Fruit fly (Drosophila melanogaster) whole organism, embryonic: Measurements from ENCODE around the gene Kmn1.

Experiments used
- Bteb2 ChIP-seq: fragments of 200-800 bp; sonication (Bioruptor generic); optimal IDR thresholded peaks from 2 replicates; lab custom pipeline; 2016; ENCODE audit warnings: missing biosample characterization, missing genetic modification characterization
- CG10565 ChIP-seq: fragments of 200-800 bp; sonication (Bioruptor generic); optimal IDR thresholded peaks from 3 replicates; lab custom pipeline; 2016; ENCODE audit warnings: missing biosample characterization, mild to moderate bottlenecking, missing genetic modification characterization
- CG12299 ChIP-seq: fragments of 200-800 bp; sonication (Bioruptor generic); optimal IDR thresholded peaks from 2 replicates; lab custom pipeline; 2018; ENCODE audit warnings: missing biosample characterization, mild to moderate bottlenecking, missing genetic modification characterization
- CG12769 ChIP-seq: fragments of 200-800 bp; sonication (Bioruptor generic); optimal IDR thresholded peaks from 2 replicates; lab custom pipeline; 2019; ENCODE audit warnings: missing biosample characterization, mild to moderate bottlenecking, missing genetic modification characterization, moderate library complexity
- CG13624 ChIP-seq: fragments of 200-800 bp; sonication (Bioruptor generic); optimal IDR thresholded peaks from 2 replicates; lab custom pipeline; 2016; ENCODE audit warnings: missing biosample characterization, missing genetic modification characterization
- CG15601 ChIP-seq: fragments of 200-800 bp; sonication (Bioruptor generic); optimal IDR thresholded peaks from 3 replicates; lab custom pipeline; 2019; ENCODE audit warnings: missing biosample characterization, mild to moderate bottlenecking, missing genetic modification characterization, moderate library complexity
- CG17802 ChIP-seq: fragments of 200-800 bp; sonication (Bioruptor generic); optimal IDR thresholded peaks from 2 replicates; lab custom pipeline; 2018; ENCODE audit warnings: missing biosample characterization, mild to moderate bottlenecking, missing genetic modification characterization, moderate library complexity
- CG2129 ChIP-seq: fragments of 200-800 bp; sonication (Bioruptor generic); IDR thresholded peaks from 2 replicates; pipeline ENCODE4 v1.3.6; 2022; ENCODE audit warnings: missing biosample characterization, missing genetic modification characterization; ENCODE audit not compliant: partially characterized antibody
- CG2712 ChIP-seq: fragments of 200-800 bp; optimal IDR thresholded peaks from 3 replicates; lab custom pipeline; 2019; ENCODE audit warnings: missing biosample characterization, mild to moderate bottlenecking, missing genetic modification characterization, moderate library complexity
- CG31441 ChIP-seq: fragments of 200-800 bp; sonication (Bioruptor generic); IDR thresholded peaks from 2 replicates; pipeline ENCODE4 v1.3.6; 2022; ENCODE audit warnings: missing biosample characterization, missing genetic modification characterization
- CG4424 ChIP-seq: fragments of 200-800 bp; sonication (Bioruptor generic); optimal IDR thresholded peaks from 3 replicates; lab custom pipeline; 2016; ENCODE audit warnings: missing biosample characterization, missing genetic modification characterization
- CG7963 ChIP-seq: fragments of 200-800 bp; sonication (Bioruptor generic); IDR thresholded peaks from 3 replicates; pipeline ENCODE4 v1.3.6; 2022; ENCODE audit warnings: missing biosample characterization, missing genetic modification characterization; ENCODE audit not compliant: partially characterized antibody
- CG8290 ChIP-seq, 3 experiments: fragments of 200-800 bp; sonication (Bioruptor generic); optimal IDR thresholded peaks; 2 replicates each; lab custom pipeline; 2016 to 2019; ENCODE audit warnings: missing biosample characterization in 3 of 3, missing genetic modification characterization in 3 of 3, mild to moderate bottlenecking in 2 of 3, moderate library complexity in 1 of 3
- CG9876 ChIP-seq: fragments of 200-800 bp; sonication (Bioruptor generic); optimal IDR thresholded peaks from 2 replicates; lab custom pipeline; 2016; ENCODE audit warnings: missing biosample characterization, missing genetic modification characterization
- CkIIα-i1 ChIP-seq: fragments of 200-800 bp; sonication (Bioruptor generic); IDR thresholded peaks from 2 replicates; pipeline ENCODE4 v1.3.6; 2022; ENCODE audit warnings: missing biosample characterization, missing genetic modification characterization
- D ChIP-seq, 2 experiments: fragments of 200-800 bp in 1 of 2; fragments of >200 bp in 1 of 2; sonication (Bioruptor generic) in 1 of 2; optimal IDR thresholded peaks; 2 replicates in 1 of 2; 3 replicates in 1 of 2; lab custom pipeline; 2017; ENCODE audit warnings: mild to moderate bottlenecking in 1 of 2, missing biosample characterization in 1 of 2, missing genetic modification characterization in 1 of 2, missing genetic modification reagents in 1 of 2
- Dek ChIP-seq: fragments of 200-800 bp; sonication (Bioruptor generic); optimal IDR thresholded peaks from 3 replicates; lab custom pipeline; 2019; ENCODE audit warnings: missing biosample characterization, mild to moderate bottlenecking, missing genetic modification characterization, moderate library complexity
- Dll ChIP-seq: fragments of 200-800 bp; sonication (Bioruptor generic); IDR thresholded peaks from 4 replicates; pipeline ENCODE4 v1.3.6; 2022; ENCODE audit warnings: missing biosample characterization, missing genetic modification characterization; ENCODE audit not compliant: partially characterized antibody
- E2f1 ChIP-seq: fragments of 200-800 bp; sonication (Bioruptor generic); IDR thresholded peaks from 2 replicates; pipeline ENCODE4 v1.3.6; 2022; ENCODE audit warnings: missing biosample characterization, missing genetic modification characterization
- Hr51 ChIP-seq, 2 experiments: fragments of 200-800 bp; sonication (Bioruptor generic); optimal IDR thresholded peaks; 2 replicates in 1 of 2; 3 replicates in 1 of 2; lab custom pipeline; 2016 to 2018; ENCODE audit warnings: missing biosample characterization in 2 of 2, missing genetic modification characterization in 2 of 2, mild to moderate bottlenecking in 1 of 2, moderate library complexity in 1 of 2
- Mad ChIP-seq: fragments of 200-800 bp; sonication (Bioruptor generic); optimal IDR thresholded peaks from 2 replicates; lab custom pipeline; 2016; ENCODE audit warnings: missing biosample characterization, missing genetic modification characterization
- Nf-YA ChIP-seq: fragments of 200-800 bp; sonication (Bioruptor generic); IDR thresholded peaks from 2 replicates; pipeline ENCODE4 v1.3.6; 2022; ENCODE audit warnings: missing biosample characterization, missing genetic modification characterization
- NfI ChIP-seq: fragments of 200-800 bp; sonication (Bioruptor generic); optimal IDR thresholded peaks from 3 replicates; lab custom pipeline; 2018; ENCODE audit warnings: missing biosample characterization, mild to moderate bottlenecking, missing genetic modification characterization, moderate library complexity
- Opbp ChIP-seq: fragments of 200-800 bp; sonication (Bioruptor generic); IDR thresholded peaks from 3 replicates; pipeline ENCODE4 v1.3.6; 2022; ENCODE audit warnings: missing biosample characterization, missing genetic modification characterization; ENCODE audit not compliant: partially characterized antibody
- Poxn ChIP-seq: fragments of 200-800 bp; sonication (Bioruptor generic); IDR thresholded peaks from 2 replicates; pipeline ENCODE4 v1.3.6; 2022; ENCODE audit warnings: missing biosample characterization, missing genetic modification characterization
- Sox102F ChIP-seq: fragments of 200-800 bp; sonication (Bioruptor generic); optimal IDR thresholded peaks from 2 replicates; lab custom pipeline; 2018; ENCODE audit warnings: missing biosample characterization, mild to moderate bottlenecking, missing genetic modification characterization, moderate library complexity
- Spps ChIP-seq: fragments of 200-800 bp; sonication (Bioruptor generic); optimal IDR thresholded peaks from 2 replicates; lab custom pipeline; 2018; ENCODE audit warnings: missing biosample characterization, mild to moderate bottlenecking, missing genetic modification characterization
- Trl ChIP-seq, 3 experiments: fragments of >200 bp in 2 of 3; fragments of 200-800 bp in 1 of 3; sonication (Bioruptor generic) in 1 of 3; optimal IDR thresholded peaks; 2 replicates in 1 of 3; 3 replicates in 2 of 3; lab custom pipeline; 2016 to 2017; ENCODE audit warnings: missing biosample characterization in 1 of 3, missing genetic modification characterization in 1 of 3
- Vsx1 ChIP-seq: fragments of 200-800 bp; sonication (Bioruptor generic); optimal IDR thresholded peaks from 2 replicates; lab custom pipeline; 2017; ENCODE audit warnings: missing biosample characterization, mild to moderate bottlenecking, missing genetic modification characterization, missing genetic modification reagents
- Xbp1 ChIP-seq: fragments of 200-800 bp; sonication (Bioruptor generic); optimal IDR thresholded peaks from 3 replicates; lab custom pipeline; 2016; ENCODE audit warnings: missing biosample characterization, mild to moderate bottlenecking, missing genetic modification characterization
- Xrp1 ChIP-seq: fragments of 200-800 bp; sonication (Bioruptor generic); IDR thresholded peaks from 2 replicates; pipeline ENCODE4 v1.3.6; 2022; ENCODE audit warnings: missing biosample characterization, missing genetic modification characterization
- cg ChIP-seq: fragments of 200-800 bp; sonication (Bioruptor generic); optimal IDR thresholded peaks from 3 replicates; lab custom pipeline; 2019; ENCODE audit warnings: missing biosample characterization, mild to moderate bottlenecking, missing genetic modification characterization, moderate library complexity
- dati ChIP-seq: fragments of 200-800 bp; sonication (Bioruptor generic); IDR thresholded peaks from 2 replicates; pipeline ENCODE4 v1.3.6; 2022; ENCODE audit warnings: missing biosample characterization, missing genetic modification characterization
- dmrt99B ChIP-seq: fragments of 200-800 bp; sonication (Bioruptor generic); optimal IDR thresholded peaks from 2 replicates; lab custom pipeline; 2018; ENCODE audit warnings: missing biosample characterization, mild to moderate bottlenecking, missing genetic modification characterization, moderate library complexity
- gsb-n ChIP-seq: fragments of 200-800 bp; sonication (Bioruptor generic); optimal IDR thresholded peaks from 3 replicates; lab custom pipeline; 2018; ENCODE audit warnings: missing biosample characterization, mild to moderate bottlenecking, missing genetic modification characterization
- jumu ChIP-seq: fragments of 200-800 bp; sonication (Bioruptor generic); optimal IDR thresholded peaks from 3 replicates; lab custom pipeline; 2016; ENCODE audit warnings: missing biosample characterization, missing genetic modification characterization
- kay ChIP-seq: fragments of 200-800 bp; sonication (Bioruptor generic); optimal IDR thresholded peaks from 2 replicates; lab custom pipeline; 2016; ENCODE audit warnings: missing biosample characterization, missing genetic modification characterization
- mld ChIP-seq: fragments of 200-800 bp; sonication (Bioruptor generic); IDR thresholded peaks from 3 replicates; pipeline ENCODE4 v1.3.6; 2022; ENCODE audit warnings: missing biosample characterization, missing genetic modification characterization; ENCODE audit not compliant: partially characterized antibody
- nerfin-2 ChIP-seq: fragments of 200-800 bp; sonication (Bioruptor generic); IDR thresholded peaks from 2 replicates; pipeline ENCODE4 v1.3.6; 2022; ENCODE audit warnings: missing biosample characterization, missing genetic modification characterization; ENCODE audit not compliant: partially characterized antibody
- phol ChIP-seq: fragments of 200-800 bp; sonication (Bioruptor generic); optimal IDR thresholded peaks from 3 replicates; lab custom pipeline; 2018; ENCODE audit warnings: missing biosample characterization, mild to moderate bottlenecking, missing genetic modification characterization, moderate library complexity
- psq ChIP-seq: fragments of 200-800 bp; sonication (Bioruptor generic); optimal IDR thresholded peaks from 2 replicates; lab custom pipeline; 2017; ENCODE audit warnings: missing biosample characterization, missing genetic modification characterization
- pzg ChIP-seq: fragments of 200-800 bp; sonication (Bioruptor generic); optimal IDR thresholded peaks from 3 replicates; lab custom pipeline; 2018; ENCODE audit warnings: missing biosample characterization, mild to moderate bottlenecking, missing genetic modification characterization, moderate library complexity
- repo ChIP-seq: fragments of 200-800 bp; sonication (Bioruptor generic); optimal IDR thresholded peaks from 2 replicates; lab custom pipeline; 2016; ENCODE audit warnings: missing biosample characterization, missing genetic modification characterization
- sc ChIP-seq, 3 experiments: fragments of >200 bp in 2 of 3; fragments of 200-800 bp in 1 of 3; sonication (Bioruptor generic) in 1 of 3; optimal IDR thresholded peaks; 2 replicates in 2 of 3; 3 replicates in 1 of 3; lab custom pipeline; 2017; ENCODE audit warnings: mild to moderate bottlenecking in 1 of 3, missing biosample characterization in 1 of 3, missing genetic modification characterization in 1 of 3, missing genetic modification reagents in 1 of 3
- tna ChIP-seq: fragments of 200-800 bp; sonication (Bioruptor generic); IDR thresholded peaks from 2 replicates; pipeline ENCODE4 v1.3.6; 2022; ENCODE audit warnings: missing biosample characterization, missing genetic modification characterization; ENCODE audit not compliant: partially characterized antibody
- toy ChIP-seq: fragments of 200-800 bp; sonication (Bioruptor generic); IDR thresholded peaks from 2 replicates; pipeline ENCODE4 v1.3.6; 2022; ENCODE audit warnings: missing biosample characterization, missing genetic modification characterization
- vnd ChIP-seq: fragments of 200-800 bp; sonication (Bioruptor generic); IDR thresholded peaks from 3 replicates; pipeline ENCODE4 v1.3.6; 2022; ENCODE audit warnings: missing biosample characterization, missing genetic modification characterization; ENCODE audit not compliant: partially characterized antibody
- z ChIP-seq: fragments of 200-800 bp; sonication (Bioruptor generic); IDR thresholded peaks from 3 replicates; pipeline ENCODE4 v1.3.6; 2022; ENCODE audit warnings: missing biosample characterization, missing genetic modification characterization

Gene Kmn1

DNA sequence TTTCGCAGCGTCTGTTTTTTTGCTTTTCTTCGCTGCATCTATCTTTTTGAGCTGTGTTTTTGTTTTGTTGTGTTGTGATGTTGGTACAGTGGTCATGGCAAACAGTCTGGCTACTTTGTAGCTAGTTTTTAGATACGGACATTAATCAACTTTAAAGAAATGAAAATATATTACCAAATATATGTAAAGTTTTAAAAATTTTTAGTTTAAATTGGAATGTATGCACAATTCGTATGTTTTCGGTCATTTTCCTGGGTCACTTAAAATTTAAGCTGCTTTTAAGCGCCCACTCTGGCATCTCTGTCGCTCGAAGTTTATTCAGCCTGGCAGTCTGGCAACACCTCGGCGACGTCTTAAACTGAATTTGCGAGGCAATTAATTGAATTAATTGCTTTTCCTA lies 4.3 kb upstream of the Kmn1 start, which contains the start of gene CG11695 (continued):
- TF ChIP-seq CG9876 (GFP tag; lab: Kevin White, UChicago) (peak; percentile 0), NfI (GFP tag; lab: Kevin White, UChicago) (peak; percentile 73), CG12299 (peak; percentile 61), Dek (tag; lab: Kevin White, UChicago) (peak; percentile 64), dmrt99B (tag; lab: Kevin White, UChicago) (peak; percentile 57), Hr51 (GFP tag; optimal IDR thresholded peaks at IDR 0.05; lab: Kevin White, UChicago) (peak; percentile 5 to 66), sc (optimal IDR thresholded peaks at IDR 0.05; lab: Kevin White, UChicago) (no peak), sc (GFP tag; optimal IDR thresholded peaks at IDR 0.05; lab: Kevin White, UChicago) (no peak), CG8290 (GFP tag; optimal IDR thresholded peaks at IDR 0.05; lab: Kevin White, UChicago) (peak; percentile 69), CG8290 (tag; optimal IDR thresholded peaks at IDR 0.05; lab: Kevin White, UChicago) (peak in 1 of 2 experiments; percentile 15), phol (tag; lab: Kevin White, UChicago) (peak; percentile 78), CG17802 (tag; lab: Kevin White, UChicago) (peak; percentile 4), CG12769 (tag; lab: Kevin White, UChicago) (no peak), Poxn (GFP tag; lab: Robert Waterston, UW) (no peak), Mad (peak; percentile 65), Nf-YA (GFP tag; lab: Robert Waterston, UW) (no peak), CG2712 (peak; percentile 69), Bteb2 (GFP tag; lab: Kevin White, UChicago) (peak; percentile 4), E2f1 (GFP tag; lab: Robert Waterston, UW) (peak; percentile 35; the same call in 1 of the 2 replicates), repo (no peak), Spps (tag; lab: Kevin White, UChicago) (no peak), CG2129 (GFP tag; lab: Robert Waterston, UW) (no peak), Xrp1 (GFP tag; lab: Robert Waterston, UW) (peak; percentile 71), Vsx1 (GFP tag; lab: Kevin White, UChicago) (no peak), Sox102F (no peak), jumu (GFP tag; lab: Kevin White, UChicago) (peak; percentile 8), Trl (optimal IDR thresholded peaks at IDR 0.05; lab: Kevin White, UChicago) (no peak), Trl (GFP tag; optimal IDR thresholded peaks at IDR 0.05; lab: Kevin White, UChicago) (peak; percentile 36), CkIIα-i1 (no peak), psq (no peak), nerfin-2 (GFP tag; lab: Robert Waterston, UW) (no peak), pzg (GFP tag; lab: Kevin White, UChicago) (peak; percentile 48), kay (GFP tag; lab: Kevin White, UChicago) (peak; percentile 12), tna (GFP tag; lab: Robert Waterston, UW) (no peak), toy (GFP tag; lab: Robert Waterston, UW) (no peak), mld (GFP tag; lab: Robert Waterston, UW) (no peak), CG10565 (GFP tag; lab: Kevin White, UChicago) (no peak), CG15601 (tag; lab: Kevin White, UChicago) (peak; percentile 44), CG13624 (GFP tag; lab: Kevin White, UChicago) (peak; percentile 55), z (no peak), cg (GFP tag; lab: Kevin White, UChicago) (no peak), gsb-n (tag; lab: Kevin White, UChicago) (peak; percentile 44), vnd (GFP tag; lab: Robert Waterston, UW) (no peak), dati (GFP tag; lab: Robert Waterston, UW) (no peak), D (optimal IDR thresholded peaks at IDR 0.05; lab: Kevin White, UChicago) (no peak), D (GFP tag; optimal IDR thresholded peaks at IDR 0.05; lab: Kevin White, UChicago) (no peak), CG7963 (no peak), CG4424 (GFP tag; lab: Kevin White, UChicago) (peak; percentile 58), Opbp (GFP tag; lab: Robert Waterston, UW) (no peak), Dll (no peak), CG31441 (GFP tag; lab: Robert Waterston, UW) (peak; percentile 59), Xbp1 (GFP tag; lab: Kevin White, UChicago) (peak; percentile 73)
